Worm (Caenorhabditis elegans) whole organism, early embryonic: ENCODE results near the gene rhgf-2.

ENCODE experiments used
- B0310.2 ChIP-seq: sonication (generic microtip); optimal IDR thresholded peaks from 2 replicates; lab custom pipeline; 2016; ENCODE audit warnings: mild to moderate bottlenecking, missing genetic modification characterization, missing compliant biosample characterization
- F13C5.2 ChIP-seq: sonication (generic microtip); optimal IDR thresholded peaks from 2 replicates; lab custom pipeline; 2017; ENCODE audit warnings: mild to moderate bottlenecking, missing genetic modification characterization, inconsistent platforms, missing compliant biosample characterization
- ama-1 ChIP-seq: fragments of 150-350 bp; optimal IDR thresholded peaks from 2 replicates; lab custom pipeline; 2014
- ceh-13 ChIP-seq: fragments of 200-800 bp; sonication (Bioruptor generic); optimal IDR thresholded peaks from 2 replicates; lab custom pipeline; 2018; ENCODE audit warnings: mild to moderate bottlenecking, missing genetic modification characterization, missing compliant biosample characterization
- ceh-36 ChIP-seq: sonication (generic microtip); optimal IDR thresholded peaks from 2 replicates; lab custom pipeline; 2016; ENCODE audit warnings: missing genetic modification characterization, inconsistent platforms, missing compliant biosample characterization
- ets-7 ChIP-seq: sonication (generic microtip); optimal IDR thresholded peaks from 2 replicates; lab custom pipeline; 2016; ENCODE audit warnings: missing genotype, missing genetic modification characterization, missing compliant biosample characterization
- flt-1 ChIP-seq: fragments of 200-800 bp; sonication (Bioruptor generic); IDR thresholded peaks from 2 replicates; pipeline ENCODE4 v1.3.6; 2022; ENCODE audit warnings: missing genetic modification characterization, missing compliant biosample characterization
- hmg-4 ChIP-seq: fragments of 200-800 bp; sonication (Bioruptor generic); optimal IDR thresholded peaks from 2 replicates; lab custom pipeline; 2018; ENCODE audit warnings: mild to moderate bottlenecking, missing genetic modification characterization, missing compliant biosample characterization
- hnd-1 ChIP-seq: sonication (generic microtip); optimal IDR thresholded peaks from 2 replicates; lab custom pipeline; 2016; ENCODE audit warnings: missing genetic modification characterization, missing compliant biosample characterization
- pes-1 ChIP-seq: fragments of 200-800 bp; sonication (Bioruptor generic); IDR thresholded peaks from 2 replicates; pipeline ENCODE4 v1.3.6; 2022; ENCODE audit warnings: missing genetic modification reagents, missing genetic modification characterization, missing compliant biosample characterization
- scrt-1 ChIP-seq: fragments of 200-800 bp; sonication (Bioruptor generic); IDR thresholded peaks from 2 replicates; pipeline ENCODE4 v1.3.6; 2022; ENCODE audit warnings: missing genetic modification characterization, missing compliant biosample characterization
- sea-1 ChIP-seq: fragments of 200-800 bp; sonication (Bioruptor generic); conservative IDR thresholded peaks from 2 replicates; pipeline ENCODE4 v1.3.6; 2022; ENCODE audit warnings: missing genetic modification characterization, missing compliant biosample characterization
- tra-4 ChIP-seq: sonication (generic microtip); optimal IDR thresholded peaks from 2 replicates; lab custom pipeline; 2017; ENCODE audit warnings: missing genetic modification characterization, missing compliant biosample characterization

ce11 chrII:4118508-4118907 is 17.9 kb downstream of the rhgf-2 start:
- no peak for TF ChIP-seq B0310.2 (tag; lab: Kevin White, UChicago)
- TF ChIP-seq scrt-1, result no peak
- no peak for TF ChIP-seq ceh-13 (GFP tag; lab: Kevin White, UChicago)
- TF ChIP-seq pes-1, result no peak
- TF ChIP-seq ama-1 (lab: Kevin White, UChicago), result no peak
- TF ChIP-seq ceh-36 (tag; lab: Kevin White, UChicago), result no peak
- TF ChIP-seq tra-4, result no peak
- no peak for TF ChIP-seq F13C5.2
- TF ChIP-seq hmg-4, result no peak
- no peak for TF ChIP-seq hnd-1 (tag; lab: Kevin White, UChicago)
- no peak for TF ChIP-seq ets-7 (tag; lab: Kevin White, UChicago)
- TF ChIP-seq sea-1 (GFP tag; lab: Robert Waterston, UW), result no peak
- TF ChIP-seq flt-1 (GFP tag; lab: Robert Waterston, UW), result no peak
